Fruit fly (Drosophila melanogaster) whole organism, prepupa: ENCODE data around the gene pyd.

Experiments used
- CG16779 ChIP-seq: fragments of 200-800 bp; sonication (Bioruptor generic); optimal IDR thresholded peaks from 3 replicates; lab custom pipeline; 2017; ENCODE audit warnings: missing biosample characterization, mild to moderate bottlenecking, missing genetic modification characterization
- CG7368 ChIP-seq: fragments of 200-800 bp; sonication (Bioruptor generic); optimal IDR thresholded peaks from 3 replicates; lab custom pipeline; 2016; ENCODE audit warnings: missing biosample characterization, missing genetic modification characterization
- OdsH ChIP-seq: fragments of 200-800 bp; sonication (Bioruptor generic); optimal IDR thresholded peaks from 3 replicates; lab custom pipeline; 2016; ENCODE audit warnings: missing biosample characterization, missing genetic modification characterization

dm6 chr3R:8794384-8794783 is 137.3 kb downstream of the pyd start, which contains the start of gene Ir85a:
- no peak for TF ChIP-seq CG16779 (tag; lab: Kevin White, UChicago)
- TF ChIP-seq CG7368 (GFP tag; lab: Kevin White, UChicago) = no peak
- TF ChIP-seq OdsH (GFP tag; lab: Kevin White, UChicago) = no peak
